Fruit fly (Drosophila melanogaster): Measurements from ENCODE around the gene GATAd.
A peak's percentile ranks its signal among the peaks of the same experiment; 100 is the strongest.

Gene GATAd

DNA sequence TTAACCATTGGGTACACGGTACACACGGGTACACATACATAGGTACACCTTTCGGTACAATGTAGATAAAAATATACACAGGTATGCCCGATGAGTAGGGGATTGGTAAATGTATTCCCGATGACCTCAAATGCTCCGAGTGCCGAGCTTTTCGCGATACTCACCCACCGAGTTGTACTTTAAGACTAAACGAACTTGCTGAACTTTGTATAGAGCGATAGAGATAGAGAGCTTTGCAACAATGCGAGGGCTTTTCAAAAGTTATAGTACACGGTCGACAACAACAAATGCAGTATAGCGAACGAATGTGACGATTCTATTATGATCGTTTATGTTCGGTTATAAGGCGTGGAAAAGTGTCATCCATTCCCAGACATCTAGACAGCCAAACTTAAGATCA is 11.9 kb upstream of the GATAd start:
- TF ChIP-seq CG15336 (GFP tag; IDR thresholded peaks at IDR 0.05) (peak; percentile 33; the same call in 1 of the 2 replicates), dsx (GFP tag; optimal IDR thresholded peaks at IDR 0.05; ENCODE audit: poor library complexity, severe bottlenecking) (peak; percentile 66), Eip93F (GFP tag; optimal IDR thresholded peaks at IDR 0.05) (peak; percentile 2), vri (GFP tag; optimal IDR thresholded peaks at IDR 0.05) (peak; percentile 15), Eip78C (GFP tag) (peak; percentile 69), CG8119 (GFP tag; IDR thresholded peaks at IDR 0.05) (no peak; the same call in 2 of the 3 replicates), Ets96B (tag; optimal IDR thresholded peaks at IDR 0.05) (no peak), CG6276 (GFP tag; optimal IDR thresholded peaks at IDR 0.05) (no peak)

DNA sequence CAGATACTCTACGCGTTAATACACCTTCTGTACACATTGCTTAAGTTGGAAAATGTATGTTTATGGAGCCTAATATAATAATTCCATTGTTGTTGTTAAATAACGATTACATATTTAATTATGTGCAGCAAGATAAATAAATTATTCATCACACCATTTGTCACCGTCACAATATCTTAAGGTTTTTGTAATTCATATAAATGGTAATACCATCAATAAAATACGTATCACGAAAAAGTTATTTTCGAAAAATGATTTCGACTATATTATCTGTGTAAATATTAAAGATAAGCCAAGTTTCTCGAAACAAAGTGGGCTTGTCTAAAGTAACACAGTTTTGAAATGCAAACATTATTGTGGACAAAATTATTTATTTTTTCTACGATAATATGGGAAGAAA is 11.4 kb upstream of the GATAd start, which contains the start of gene CG4995:
CG4995 (plus strand) TSS at position 301 of the 400 bp plus-strand sequence.
- TF ChIP-seq Eip78C (GFP tag) (peak; percentile 61), Met (GFP tag; optimal IDR thresholded peaks at IDR 0.05) (no peak), Eip93F (GFP tag; optimal IDR thresholded peaks at IDR 0.05) (no peak), fkh (GFP tag; optimal IDR thresholded peaks at IDR 0.05) (no peak)

DNA sequence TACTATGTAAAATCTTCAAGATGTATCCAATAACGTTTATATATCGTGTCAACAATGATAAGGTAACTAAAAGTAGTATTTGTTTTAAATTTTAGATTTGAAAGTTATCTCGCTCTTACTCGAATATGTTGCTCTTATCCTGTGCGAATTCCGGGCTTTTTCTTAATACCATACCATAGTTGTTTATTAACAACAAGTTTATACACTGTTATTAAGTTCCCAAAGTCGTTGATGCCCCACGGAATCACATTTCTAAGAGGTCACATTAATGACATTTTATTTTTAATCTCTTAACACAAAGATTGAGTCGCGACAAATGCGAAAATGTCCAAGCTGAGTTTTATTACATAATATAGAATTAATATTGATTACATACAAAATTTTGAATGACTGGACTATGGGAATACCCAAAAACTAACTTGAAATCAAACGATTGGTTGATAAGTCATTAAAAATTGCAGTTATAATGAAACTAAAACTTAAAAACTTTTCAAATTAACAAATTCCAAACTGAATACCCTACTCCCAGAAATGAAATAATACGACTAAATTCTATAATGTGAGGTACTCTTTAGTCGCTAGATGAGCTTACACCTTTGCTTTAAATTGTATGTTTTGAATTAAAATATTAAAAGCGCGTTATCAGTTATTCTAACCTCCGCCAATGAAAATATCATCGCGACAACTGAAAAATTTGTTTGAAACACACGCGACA is 10.6 kb upstream of the GATAd start, which contains the start of gene CG5381:
CG5381 (minus strand) TSS at position 330 of the 715 bp plus-strand sequence.
- TF ChIP-seq vri (GFP tag; optimal IDR thresholded peaks at IDR 0.05) = peak; percentile 47
- TF ChIP-seq spab (GFP tag; optimal IDR thresholded peaks at IDR 0.05) = no peak
- no peak for TF ChIP-seq Eip75B (GFP tag; optimal IDR thresholded peaks at IDR 0.05)
- TF ChIP-seq svp (GFP tag) = peak; percentile 93
- TF ChIP-seq ss (GFP tag; optimal IDR thresholded peaks at IDR 0.05) = no peak

DNA sequence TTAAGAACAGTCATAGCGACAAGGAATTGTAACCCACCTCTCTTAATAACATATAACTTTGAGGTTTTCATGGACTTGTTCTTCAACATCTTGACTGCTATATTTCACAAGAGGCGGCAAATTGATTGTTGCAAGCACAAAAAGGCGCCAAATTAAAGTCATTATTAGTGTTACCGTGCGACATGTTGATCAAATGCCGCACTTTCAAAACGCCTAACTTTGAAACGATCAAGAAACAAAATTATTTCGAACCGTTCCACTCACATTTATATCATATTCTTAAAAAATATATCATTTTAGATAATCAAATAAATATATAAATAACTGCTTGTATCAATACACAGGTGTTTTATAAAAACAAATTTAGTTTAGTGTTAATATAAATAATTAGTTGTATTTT is 5.7 kb upstream of the GATAd start, which contains the start of gene RnrL:
RnrL (minus strand) TSS at position 154 of the 400 bp plus-strand sequence.
- TF ChIP-seq dsx (GFP tag; optimal IDR thresholded peaks at IDR 0.05; ENCODE audit: poor library complexity, severe bottlenecking) (peak; percentile 7), CG8632 (GFP tag; optimal IDR thresholded peaks at IDR 0.05) (no peak)

DNA sequence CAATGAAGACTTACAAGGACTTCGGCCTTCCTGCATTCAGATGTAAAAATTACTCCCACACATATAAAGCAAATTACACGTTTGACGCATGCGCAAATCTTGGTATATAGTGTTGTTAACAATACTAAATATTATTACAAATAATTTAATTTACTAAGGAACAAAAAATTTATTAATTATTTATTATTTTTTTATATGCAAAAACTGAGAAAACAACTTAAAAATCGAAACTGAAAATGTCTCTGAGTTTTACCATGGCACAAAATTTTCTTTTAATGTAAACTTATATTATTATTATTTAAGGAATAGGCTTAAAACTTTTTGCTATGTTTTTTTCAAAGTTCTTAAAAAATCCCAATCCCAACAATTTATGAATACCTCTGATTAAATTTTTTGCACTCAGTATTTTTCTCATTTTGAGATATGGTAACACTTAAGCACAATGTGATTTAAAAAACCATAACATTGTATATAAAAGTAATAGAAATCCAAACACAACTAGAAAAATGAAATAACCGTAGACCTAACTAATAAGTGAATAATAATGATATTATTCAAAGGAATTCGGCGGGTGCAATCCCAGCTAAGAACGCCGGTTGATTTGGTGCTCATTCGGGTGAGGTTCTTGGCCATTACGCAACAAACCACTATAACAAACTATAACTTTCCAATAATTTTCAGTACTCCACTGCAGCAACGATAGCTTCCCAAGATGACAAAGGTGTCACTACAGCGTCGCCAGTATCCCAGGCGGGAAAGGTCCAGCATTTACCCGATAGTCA is 2.3 kb upstream of the GATAd start, which contains the start of the genes Schip1 and Cox10:
Schip1 (minus strand) TSS at position 51 of the 782 bp plus-strand sequence.
Cox10 (plus strand) TSS at position 406 of the 782 bp plus-strand sequence.
- TF ChIP-seq vri (GFP tag; optimal IDR thresholded peaks at IDR 0.05) = peak; percentile 39
- peak; percentile 12 for TF ChIP-seq CG3032 (tag; optimal IDR thresholded peaks at IDR 0.05)
- peak; percentile 86 for TF ChIP-seq dsx (GFP tag; optimal IDR thresholded peaks at IDR 0.05; ENCODE audit: poor library complexity, severe bottlenecking)
- TF ChIP-seq Eip78C (GFP tag) = no peak

DNA sequence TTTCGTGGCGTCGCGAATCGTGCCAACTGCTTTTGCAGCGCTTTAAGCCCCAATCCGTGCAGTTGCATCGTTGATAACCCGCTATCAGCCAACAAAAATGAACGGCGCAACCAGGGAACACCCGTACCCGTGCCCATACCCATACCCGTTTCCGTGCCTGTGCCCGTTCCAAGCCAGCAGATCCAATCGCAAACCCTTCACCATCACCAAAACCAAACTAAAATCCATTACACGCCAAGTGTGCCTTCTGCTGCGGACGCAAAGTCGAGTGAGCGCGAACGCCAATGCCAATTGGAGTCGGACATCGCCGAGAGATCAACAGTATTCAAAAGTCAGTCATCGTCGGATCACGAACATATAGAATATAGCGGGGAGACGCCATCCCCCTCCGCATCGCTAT is 679 bp downstream of the GATAd start:
- no peak for TF ChIP-seq CG11902 (GFP tag; optimal IDR thresholded peaks at IDR 0.05)
- peak; percentile 60 for TF ChIP-seq svp (GFP tag)

DNA sequence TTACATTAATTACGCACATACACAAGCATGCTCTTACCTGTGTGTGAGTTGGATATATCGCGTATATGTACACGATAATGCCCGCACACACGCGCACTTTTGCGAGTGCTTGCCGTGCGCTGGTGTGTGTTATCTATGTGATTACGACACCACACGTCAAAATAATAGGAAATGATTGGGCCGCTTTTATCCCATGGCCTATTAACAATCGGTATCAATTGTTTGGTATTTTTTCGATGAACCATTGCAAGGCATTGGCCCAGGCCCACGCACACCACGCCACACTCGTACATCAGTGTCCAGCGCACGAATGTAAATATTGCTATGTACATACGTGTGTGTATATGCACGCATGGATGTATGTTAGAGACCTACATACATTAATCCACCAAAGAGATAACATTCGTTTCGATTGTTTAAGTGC is 1.3 kb downstream of the GATAd start:
- TF ChIP-seq Eip93F (GFP tag; optimal IDR thresholded peaks at IDR 0.05) (peak; percentile 23), Eip75B (GFP tag; optimal IDR thresholded peaks at IDR 0.05) (peak; percentile 46), fkh (GFP tag; optimal IDR thresholded peaks at IDR 0.05) (peak; percentile 98), esn (GFP tag; optimal IDR thresholded peaks at IDR 0.05) (peak; percentile 67), achi (GFP tag; optimal IDR thresholded peaks at IDR 0.05) (peak; percentile 32), acj6 (GFP tag; optimal IDR thresholded peaks at IDR 0.05) (peak; percentile 27), svp (GFP tag) (peak; percentile 73), CG3919 (GFP tag; optimal IDR thresholded peaks at IDR 0.05) (no peak), Lpt (GFP tag; optimal IDR thresholded peaks at IDR 0.05) (peak; percentile 2), eg (GFP tag; IDR thresholded peaks at IDR 0.05) (no peak), Met (GFP tag; optimal IDR thresholded peaks at IDR 0.05) (peak; percentile 38), CG3032 (tag; optimal IDR thresholded peaks at IDR 0.05) (no peak), CG11762 (GFP tag; optimal IDR thresholded peaks at IDR 0.05; ENCODE audit: insufficient read depth) (no peak), salr (GFP tag; optimal IDR thresholded peaks at IDR 0.05) (no peak), CG31627 (GFP tag; optimal IDR thresholded peaks at IDR 0.05) (no peak), CG8119 (GFP tag; IDR thresholded peaks at IDR 0.05) (peak; percentile 58; the same call in 2 of the 3 replicates), Ets96B (tag; optimal IDR thresholded peaks at IDR 0.05) (peak; percentile 9), topi (GFP tag; optimal IDR thresholded peaks at IDR 0.05) (peak; percentile 17), Sox14 (GFP tag; optimal IDR thresholded peaks at IDR 0.05) (peak; percentile 66), CG6854 (GFP tag; optimal IDR thresholded peaks at IDR 0.05) (peak; percentile 61), Eip78C (GFP tag) (peak; percentile 85), CG1621 (tag; optimal IDR thresholded peaks at IDR 0.05) (peak; percentile 34), pdm3 (GFP tag; optimal IDR thresholded peaks at IDR 0.05) (peak; percentile 14), dsx (GFP tag; optimal IDR thresholded peaks at IDR 0.05; ENCODE audit: poor library complexity, severe bottlenecking) (peak; percentile 18), CG6808 (GFP tag; optimal IDR thresholded peaks at IDR 0.05) (no peak)

Data from whole organism, prepupa.